Worm (Caenorhabditis elegans) whole organism, mixed stage, embryonic: ENCODE measurements around the gene clc-8.

Source experiments
- drap-1 ChIP-seq: fragments of 200-800 bp; sonication (Bioruptor generic); optimal IDR thresholded peaks from 3 replicates; lab custom pipeline; 2018; ENCODE audit warnings: mild to moderate bottlenecking, missing genetic modification characterization, missing compliant biosample characterization
- elt-3 ChIP-seq: fragments of 150-350 bp; optimal IDR thresholded peaks from 2 replicates; lab custom pipeline; 2014; ENCODE audit warnings: missing biosample characterization, missing genetic modification characterization
- lsy-2 ChIP-seq: fragments of 150-350 bp; optimal IDR thresholded peaks from 2 replicates; lab custom pipeline; 2014; ENCODE audit warnings: missing biosample characterization, missing genetic modification characterization
- nhr-12 ChIP-seq: fragments of 150-350 bp; optimal IDR thresholded peaks from 2 replicates; lab custom pipeline; 2014; ENCODE audit warnings: missing biosample characterization, missing genetic modification characterization
- nhr-237 ChIP-seq: fragments of 150-350 bp; optimal IDR thresholded peaks from 2 replicates; lab custom pipeline; 2014; ENCODE audit warnings: missing biosample characterization, missing genetic modification characterization
- pha-4 ChIP-seq: fragments of 150-350 bp; optimal IDR thresholded peaks from 2 replicates; lab custom pipeline; 2018; ENCODE audit warnings: missing biosample characterization, missing genetic modification reagents, missing genetic modification characterization
- snpc-4 ChIP-seq: fragments of 150-350 bp; optimal IDR thresholded peaks from 2 replicates; lab custom pipeline; 2014; ENCODE audit warnings: missing biosample characterization, missing genetic modification characterization
- unc-120 ChIP-seq: sonication (generic microtip); optimal IDR thresholded peaks from 2 replicates; lab custom pipeline; 2017; ENCODE audit warnings: missing genetic modification characterization, missing compliant biosample characterization; ENCODE audit not compliant: poor library complexity, severe bottlenecking

ce11 chrIV:14371639-14372038, 22.3 kb upstream of the clc-8 start:
- TF ChIP-seq lsy-2 (tag; lab: Kevin White, UChicago) (no peak), nhr-12 (no peak), drap-1 (no peak), pha-4 (tag; lab: Kevin White, UChicago) (no peak), elt-3 (tag; lab: Kevin White, UChicago) (no peak), unc-120 (tag; lab: Kevin White, UChicago) (no peak), nhr-237 (no peak), snpc-4 (tag; lab: Kevin White, UChicago) (no peak)
